Worm (Caenorhabditis elegans) whole organism, L2 larva: ENCODE measurements around the gene C17G1.14.
A peak's percentile ranks its signal among the peaks of the same experiment; 100 is the strongest.

Source experiments
- C34F6.9 ChIP-seq: fragments of 150-350 bp; optimal IDR thresholded peaks from 2 replicates; lab custom pipeline; 2014; ENCODE audit warnings: missing biosample characterization, missing genetic modification characterization
- F13H6.1 ChIP-seq: sonication (generic microtip); optimal IDR thresholded peaks from 2 replicates; lab custom pipeline; 2016; ENCODE audit warnings: missing genetic modification characterization, missing compliant biosample characterization
- R02D3.7 ChIP-seq: fragments of 150-350 bp; optimal IDR thresholded peaks from 2 replicates; lab custom pipeline; 2014; ENCODE audit warnings: missing biosample characterization, missing genetic modification characterization
- Y55F3AM.14 ChIP-seq: fragments of 200-800 bp; sonication (Bioruptor generic); optimal IDR thresholded peaks from 2 replicates; lab custom pipeline; 2018; ENCODE audit warnings: mild to moderate bottlenecking, missing genetic modification characterization, missing compliant biosample characterization
- ZK546.5 ChIP-seq: sonication (generic microtip); optimal IDR thresholded peaks from 2 replicates; lab custom pipeline; 2017; ENCODE audit warnings: missing biosample characterization, missing genetic modification characterization
- alr-1 ChIP-seq: fragments of 150-350 bp; optimal IDR thresholded peaks from 2 replicates; lab custom pipeline; 2014; ENCODE audit warnings: missing biosample characterization, missing genetic modification characterization
- aly-2 ChIP-seq: fragments of 150-350 bp; optimal IDR thresholded peaks from 2 replicates; lab custom pipeline; 2014; ENCODE audit warnings: missing biosample characterization, missing genetic modification characterization
- ama-1 ChIP-seq: fragments of 150-350 bp; optimal IDR thresholded peaks from 2 replicates; lab custom pipeline; 2018; ENCODE audit warnings: inconsistent platforms
- blmp-1 ChIP-seq: sonication (generic microtip); optimal IDR thresholded peaks from 2 replicates; lab custom pipeline; 2017; ENCODE audit warnings: missing genetic modification characterization, mild to moderate bottlenecking, missing compliant biosample characterization, antibody characterized with exemption, moderate library complexity; ENCODE audit not compliant: insufficient read depth
- ceh-16 ChIP-seq: fragments of 150-350 bp; optimal IDR thresholded peaks from 2 replicates; lab custom pipeline; 2014; ENCODE audit warnings: missing biosample characterization, missing genetic modification characterization
- ceh-82 ChIP-seq: fragments of 150-350 bp; optimal IDR thresholded peaks from 2 replicates; lab custom pipeline; 2014; ENCODE audit warnings: missing biosample characterization, missing genetic modification characterization
- crh-2 ChIP-seq: sonication (generic microtip); optimal IDR thresholded peaks from 2 replicates; lab custom pipeline; 2017; ENCODE audit warnings: missing biosample characterization, missing genetic modification characterization
- dmd-4 ChIP-seq: sonication (generic microtip); optimal IDR thresholded peaks from 2 replicates; lab custom pipeline; 2017; ENCODE audit warnings: missing biosample characterization, missing genetic modification characterization
- egl-27 ChIP-seq: sonication (generic microtip); optimal IDR thresholded peaks from 3 replicates; lab custom pipeline; 2017; ENCODE audit warnings: missing biosample characterization, missing genetic modification reagents, missing genetic modification characterization
- elt-1 ChIP-seq: fragments of 150-350 bp; optimal IDR thresholded peaks from 2 replicates; lab custom pipeline; 2014; ENCODE audit warnings: missing biosample characterization, missing genetic modification characterization
- elt-3 ChIP-seq: sonication (generic microtip); optimal IDR thresholded peaks from 2 replicates; lab custom pipeline; 2017; ENCODE audit warnings: missing biosample characterization, missing genetic modification characterization
- fos-1 ChIP-seq: fragments of 150-350 bp; optimal IDR thresholded peaks from 2 replicates; lab custom pipeline; 2014; ENCODE audit warnings: missing biosample characterization, missing genetic modification characterization
- gmeb-1 ChIP-seq: fragments of 150-350 bp; optimal IDR thresholded peaks from 2 replicates; lab custom pipeline; 2014; ENCODE audit warnings: missing biosample characterization, missing genetic modification characterization
- lin-11 ChIP-seq: fragments of 150-350 bp; sonication (generic microtip); optimal IDR thresholded peaks from 2 replicates; lab custom pipeline; 2014; ENCODE audit warnings: missing biosample characterization, missing genetic modification characterization, inconsistent platforms, mixed read lengths
- lin-13 ChIP-seq: fragments of 150-350 bp; optimal IDR thresholded peaks from 2 replicates; lab custom pipeline; 2014; ENCODE audit warnings: missing biosample characterization, missing genetic modification reagents, missing genetic modification characterization
- lin-39 ChIP-seq: fragments of 150-350 bp; optimal IDR thresholded peaks from 2 replicates; lab custom pipeline; 2014; ENCODE audit warnings: missing biosample characterization, missing genetic modification reagents, missing genetic modification characterization
- lsy-2 ChIP-seq, 2 experiments: fragments of 150-350 bp in 1 of 2; sonication (generic microtip) in 1 of 2; optimal IDR thresholded peaks; 2 replicates each; lab custom pipeline; 2014 to 2017; ENCODE audit warnings: missing biosample characterization in 2 of 2, missing genetic modification characterization in 2 of 2
- mab-5 ChIP-seq: fragments of 150-350 bp; optimal IDR thresholded peaks from 2 replicates; lab custom pipeline; 2014; ENCODE audit warnings: missing biosample characterization, missing genetic modification characterization
- mbf-1 ChIP-seq: sonication (generic microtip); optimal IDR thresholded peaks from 2 replicates; lab custom pipeline; 2017; ENCODE audit warnings: missing biosample characterization, missing genetic modification characterization
- mdl-1 ChIP-seq, 2 experiments: fragments of 150-350 bp in 1 of 2; sonication (generic microtip) in 1 of 2; optimal IDR thresholded peaks; 2 replicates each; lab custom pipeline; 2017; ENCODE audit warnings: missing biosample characterization in 2 of 2, missing genetic modification characterization in 2 of 2
- nhr-10 ChIP-seq: sonication (generic microtip); optimal IDR thresholded peaks from 2 replicates; lab custom pipeline; 2017; ENCODE audit warnings: missing biosample characterization, missing genetic modification characterization
- nhr-11 ChIP-seq: fragments of 150-350 bp; optimal IDR thresholded peaks from 2 replicates; lab custom pipeline; 2014; ENCODE audit warnings: missing biosample characterization, missing genetic modification characterization
- nhr-12 ChIP-seq: fragments of 150-350 bp; optimal IDR thresholded peaks from 2 replicates; lab custom pipeline; 2014; ENCODE audit warnings: missing biosample characterization, missing genetic modification characterization
- nhr-129 ChIP-seq: fragments of 150-350 bp; optimal IDR thresholded peaks from 2 replicates; lab custom pipeline; 2014; ENCODE audit warnings: missing biosample characterization, missing genetic modification characterization
- nhr-21 ChIP-seq: fragments of 150-350 bp; optimal IDR thresholded peaks from 2 replicates; lab custom pipeline; 2014; ENCODE audit warnings: missing biosample characterization, missing genetic modification characterization
- nhr-23 ChIP-seq: fragments of 150-350 bp; optimal IDR thresholded peaks from 2 replicates; lab custom pipeline; 2014; ENCODE audit warnings: missing biosample characterization, missing genetic modification reagents, missing genetic modification characterization
- nhr-237 ChIP-seq: fragments of 150-350 bp; optimal IDR thresholded peaks from 2 replicates; lab custom pipeline; 2014; ENCODE audit warnings: missing biosample characterization, missing genetic modification characterization
- nhr-25 ChIP-seq: fragments of 150-350 bp; sonication (generic microtip); optimal IDR thresholded peaks from 3 replicates; lab custom pipeline; 2014; ENCODE audit warnings: missing biosample characterization, missing genetic modification characterization
- nhr-6 ChIP-seq: fragments of 150-350 bp; optimal IDR thresholded peaks from 2 replicates; lab custom pipeline; 2014; ENCODE audit warnings: missing biosample characterization, missing genetic modification characterization
- nhr-77 ChIP-seq: fragments of 150-350 bp; optimal IDR thresholded peaks from 2 replicates; lab custom pipeline; 2014; ENCODE audit warnings: missing biosample characterization, missing genetic modification characterization
- peb-1 ChIP-seq: fragments of 150-350 bp; optimal IDR thresholded peaks from 2 replicates; lab custom pipeline; 2014; ENCODE audit warnings: missing biosample characterization, missing genetic modification characterization
- sem-4 ChIP-seq: fragments of 150-350 bp; optimal IDR thresholded peaks from 2 replicates; lab custom pipeline; 2014; ENCODE audit warnings: missing biosample characterization, missing genetic modification reagents, missing genetic modification characterization
- skn-1 ChIP-seq: sonication (generic microtip); optimal IDR thresholded peaks from 2 replicates; lab custom pipeline; 2017; ENCODE audit warnings: missing biosample characterization, missing genetic modification characterization
- sma-3 ChIP-seq: sonication (generic microtip); optimal IDR thresholded peaks from 2 replicates; lab custom pipeline; 2016; ENCODE audit warnings: missing genetic modification reagents, missing genetic modification characterization, missing compliant biosample characterization
- sma-9 ChIP-seq, 2 experiments: fragments of 150-350 bp in 1 of 2; sonication (generic microtip) in 1 of 2; optimal IDR thresholded peaks; 2 replicates each; lab custom pipeline; 2014 to 2016; ENCODE audit warnings: missing genetic modification characterization in 2 of 2, mild to moderate bottlenecking in 1 of 2, missing biosample characterization in 1 of 2, missing compliant biosample characterization in 1 of 2, missing genetic modification reagents in 1 of 2, moderate library complexity in 1 of 2
- snpc-4 ChIP-seq: fragments of 150-350 bp; optimal IDR thresholded peaks from 2 replicates; lab custom pipeline; 2014; ENCODE audit warnings: missing biosample characterization, missing genetic modification characterization
- unc-39 ChIP-seq: fragments of 150-350 bp; optimal IDR thresholded peaks from 2 replicates; lab custom pipeline; 2014; ENCODE audit warnings: missing biosample characterization, missing genetic modification characterization
- unc-55 ChIP-seq: fragments of 150-350 bp; sonication (generic microtip); optimal IDR thresholded peaks from 3 replicates; lab custom pipeline; 2014; ENCODE audit warnings: missing biosample characterization, missing genetic modification reagents, missing genetic modification characterization
- unc-62 ChIP-seq: fragments of 150-350 bp; optimal IDR thresholded peaks from 2 replicates; lab custom pipeline; 2014; ENCODE audit warnings: missing biosample characterization, missing genetic modification reagents, missing genetic modification characterization
- zag-1 ChIP-seq: fragments of 150-350 bp; optimal IDR thresholded peaks from 2 replicates; lab custom pipeline; 2014; ENCODE audit warnings: missing biosample characterization, missing genetic modification characterization
- ztf-1 ChIP-seq: fragments of 200-800 bp; sonication (Bioruptor generic); conservative IDR thresholded peaks from 2 replicates; pipeline ENCODE4 v1.3.6; 2022; ENCODE audit warnings: missing genetic modification characterization, missing compliant biosample characterization
- ztf-11 ChIP-seq: sonication (generic microtip); optimal IDR thresholded peaks from 2 replicates; lab custom pipeline; 2017; ENCODE audit warnings: missing biosample characterization, missing genetic modification characterization
- ztf-4 ChIP-seq: fragments of 150-350 bp; optimal IDR thresholded peaks from 2 replicates; lab custom pipeline; 2014; ENCODE audit warnings: missing biosample characterization, missing genetic modification characterization

The C17G1.14 gene

DNA sequence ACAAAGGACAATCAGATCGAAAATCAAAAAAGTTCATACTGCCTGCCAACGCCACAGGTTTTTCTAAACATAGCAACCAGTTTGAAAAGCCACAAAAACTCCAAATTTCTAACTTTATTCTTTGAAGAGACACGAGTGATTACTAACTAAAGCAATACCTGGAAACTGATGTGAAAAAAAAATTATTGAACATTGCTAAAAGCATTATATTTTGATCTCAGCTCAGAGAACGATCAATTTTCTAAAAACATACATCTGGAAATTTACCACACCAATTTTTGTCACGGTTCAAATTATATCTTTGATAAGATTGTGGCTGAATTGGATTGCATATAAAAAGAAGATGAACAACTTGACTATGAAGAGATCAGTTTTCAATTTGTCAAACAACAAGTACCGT lies 18.8 kb downstream of the C17G1.14 start:
- TF ChIP-seq C34F6.9 (tag; lab: Kevin White, UChicago) = no peak
- no peak for TF ChIP-seq unc-39
- TF ChIP-seq sma-3 (GFP tag; lab: Kevin White, UChicago) = no peak
- no peak for TF ChIP-seq mdl-1 (tag; optimal IDR thresholded peaks at IDR 0.05; lab: Kevin White, UChicago)
- TF ChIP-seq nhr-6 (tag; lab: Kevin White, UChicago) = no peak
- TF ChIP-seq F13H6.1 (tag; lab: Kevin White, UChicago) = no peak
- TF ChIP-seq sem-4 (tag; lab: Kevin White, UChicago) = no peak

DNA sequence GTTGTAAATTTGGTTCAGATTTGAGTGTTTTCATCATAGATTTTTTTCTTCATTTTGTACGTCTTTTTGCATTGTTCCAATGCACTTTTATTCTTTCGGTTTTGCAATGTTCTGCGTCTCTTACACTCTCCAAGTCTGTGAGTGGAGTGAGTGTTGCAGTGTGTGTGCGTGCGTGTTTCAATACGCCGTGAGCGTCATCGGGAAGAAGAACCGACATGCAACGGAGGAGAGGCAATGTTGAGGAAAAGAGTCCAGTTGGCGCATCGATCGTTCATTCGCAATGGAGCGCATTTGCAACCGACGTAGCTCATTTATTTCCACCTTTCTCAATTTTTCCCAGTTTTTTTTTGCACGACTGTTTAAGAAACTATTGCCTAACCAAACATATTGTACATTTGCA lies 19.9 kb downstream of the C17G1.14 start, which contains the start of gene ZC506.1:
Gene ZC506.1, plus strand, starts transcription at position 400 of the 400 bp plus-strand sequence.
- TF ChIP-seq aly-2 (tag; lab: Kevin White, UChicago) (no peak), nhr-237 (tag; lab: Kevin White, UChicago) (peak; percentile 36), mdl-1 (tag; optimal IDR thresholded peaks at IDR 0.05; lab: Kevin White, UChicago) (peak; percentile 79 to 84), alr-1 (peak; percentile 6), nhr-6 (tag; lab: Kevin White, UChicago) (peak; percentile 89), sma-9 (GFP tag; optimal IDR thresholded peaks at IDR 0.05; lab: Kevin White, UChicago) (peak; percentile 96), sma-9 (tag; optimal IDR thresholded peaks at IDR 0.05; lab: Kevin White, UChicago) (no peak), ama-1 (lab: Kevin White, UChicago) (peak; percentile 55), ceh-82 (tag; lab: Kevin White, UChicago) (peak; percentile 12), zag-1 (peak; percentile 96), elt-3 (tag; lab: Kevin White, UChicago) (no peak), nhr-23 (tag; lab: Kevin White, UChicago) (no peak), fos-1 (tag; lab: Kevin White, UChicago) (peak; percentile 96), ztf-4 (tag; lab: Kevin White, UChicago) (peak; percentile 88), nhr-10 (tag; lab: Kevin White, UChicago) (no peak), Y55F3AM.14 (peak; percentile 90), lin-13 (GFP tag; lab: Kevin White, UChicago) (peak; percentile 91), dmd-4 (tag; lab: Kevin White, UChicago) (no peak), ceh-16 (tag; lab: Kevin White, UChicago) (peak; percentile 93), lsy-2 (tag; optimal IDR thresholded peaks at IDR 0.05; lab: Kevin White, UChicago) (peak; percentile 61 to 92), ztf-11 (tag; lab: Kevin White, UChicago) (peak; percentile 31), nhr-25 (peak; percentile 94), peb-1 (tag; lab: Kevin White, UChicago) (peak; percentile 2), nhr-11 (tag; lab: Kevin White, UChicago) (peak; percentile 55), mbf-1 (tag; lab: Kevin White, UChicago) (peak; percentile 12), nhr-129 (peak; percentile 99), skn-1 (tag; lab: Kevin White, UChicago) (no peak), unc-62 (peak; percentile 61), sem-4 (tag; lab: Kevin White, UChicago) (peak; percentile 95), unc-39 (peak; percentile 2), elt-1 (no peak), C34F6.9 (tag; lab: Kevin White, UChicago) (peak; percentile 98), snpc-4 (tag; lab: Kevin White, UChicago) (peak; percentile 75), nhr-77 (tag; lab: Kevin White, UChicago) (peak; percentile 25), nhr-12 (tag; lab: Kevin White, UChicago) (no peak), ZK546.5 (tag; lab: Kevin White, UChicago) (no peak), mab-5 (tag; lab: Kevin White, UChicago) (peak; percentile 92), F13H6.1 (tag; lab: Kevin White, UChicago) (peak; percentile 98), sma-3 (GFP tag; lab: Kevin White, UChicago) (peak; percentile 93), lin-11 (tag; lab: Kevin White, UChicago) (peak; percentile 91), nhr-21 (tag; lab: Kevin White, UChicago) (peak; percentile 78), R02D3.7 (tag; lab: Kevin White, UChicago) (no peak), gmeb-1 (tag; lab: Kevin White, UChicago) (peak; percentile 78), egl-27 (peak; percentile 87), lin-39 (no peak), crh-2 (tag; lab: Kevin White, UChicago) (peak; percentile 98), blmp-1 (tag; lab: Kevin White, UChicago) (peak; percentile 61), ztf-1 (GFP tag; lab: Robert Waterston, UW) (no peak), unc-55 (GFP tag; lab: Kevin White, UChicago) (peak; percentile 99)
